Worm (Caenorhabditis elegans) whole organism, L3 larva: ENCODE measurements around the gene ZK896.1.

Experiments used
- R02D3.7 ChIP-seq: fragments of 150-350 bp; optimal IDR thresholded peaks from 2 replicates; lab custom pipeline; 2014; ENCODE audit warnings: missing biosample characterization, missing genetic modification characterization
- ZK546.5 ChIP-seq: sonication (generic microtip); optimal IDR thresholded peaks from 2 replicates; lab custom pipeline; 2017; ENCODE audit warnings: missing biosample characterization, missing genetic modification characterization
- ama-1 ChIP-seq: fragments of 150-350 bp; optimal IDR thresholded peaks from 2 replicates; lab custom pipeline; 2018
- ceh-28 ChIP-seq: fragments of 150-350 bp; optimal IDR thresholded peaks from 2 replicates; lab custom pipeline; 2014; ENCODE audit warnings: missing biosample characterization, missing genetic modification reagents, missing genetic modification characterization
- ceh-82 ChIP-seq: fragments of 150-350 bp; optimal IDR thresholded peaks from 2 replicates; lab custom pipeline; 2014; ENCODE audit warnings: missing biosample characterization, missing genetic modification characterization
- ceh-9 ChIP-seq: sonication (generic microtip); optimal IDR thresholded peaks from 2 replicates; lab custom pipeline; 2018; ENCODE audit warnings: missing biosample characterization, missing genetic modification characterization
- daf-12 ChIP-seq: fragments of 150-350 bp; optimal IDR thresholded peaks from 2 replicates; lab custom pipeline; 2014; ENCODE audit warnings: missing biosample characterization, missing genetic modification reagents, missing genetic modification characterization
- egl-5 ChIP-seq: fragments of 150-350 bp; optimal IDR thresholded peaks from 2 replicates; lab custom pipeline; 2017; ENCODE audit warnings: missing biosample characterization, missing genetic modification reagents, missing genetic modification characterization, inconsistent platforms
- elt-1 ChIP-seq: fragments of 150-350 bp; optimal IDR thresholded peaks from 2 replicates; lab custom pipeline; 2014; ENCODE audit warnings: missing biosample characterization, missing genetic modification characterization
- elt-2 ChIP-seq: sonication (generic microtip); optimal IDR thresholded peaks from 2 replicates; lab custom pipeline; 2016; ENCODE audit warnings: missing genetic modification reagents, mild to moderate bottlenecking, missing genetic modification characterization, missing compliant biosample characterization
- elt-3 ChIP-seq, 3 experiments: fragments of 150-350 bp in 1 of 3; sonication (generic microtip) in 2 of 3; optimal IDR thresholded peaks; 2 replicates in 2 of 3; 4 replicates in 1 of 3; lab custom pipeline; 2014 to 2017; ENCODE audit warnings: missing biosample characterization in 3 of 3, missing genetic modification characterization in 3 of 3
- eor-1 ChIP-seq, 2 experiments: fragments of 150-350 bp; optimal IDR thresholded peaks; 2 replicates each; lab custom pipeline; 2014 to 2018; ENCODE audit warnings: missing biosample characterization in 2 of 2, missing genetic modification characterization in 2 of 2
- fkh-10 ChIP-seq: sonication (generic microtip); optimal IDR thresholded peaks from 2 replicates; lab custom pipeline; 2017; ENCODE audit warnings: missing biosample characterization, missing genetic modification reagents, missing genetic modification characterization
- fkh-2 ChIP-seq: fragments of 150-350 bp; optimal IDR thresholded peaks from 2 replicates; lab custom pipeline; 2014; ENCODE audit warnings: missing biosample characterization, missing genetic modification reagents, missing genetic modification characterization
- hmg-11 ChIP-seq: sonication (generic microtip); optimal IDR thresholded peaks from 2 replicates; lab custom pipeline; 2016; ENCODE audit warnings: missing genetic modification characterization, missing compliant biosample characterization
- jun-1 ChIP-seq: fragments of 150-350 bp; optimal IDR thresholded peaks from 2 replicates; lab custom pipeline; 2014; ENCODE audit warnings: missing biosample characterization, missing genetic modification reagents, missing genetic modification characterization
- lsy-12 ChIP-seq: sonication (generic microtip); optimal IDR thresholded peaks from 2 replicates; lab custom pipeline; 2016; ENCODE audit warnings: mild to moderate bottlenecking, missing genetic modification characterization, missing compliant biosample characterization
- mdl-1 ChIP-seq: fragments of 150-350 bp; optimal IDR thresholded peaks from 2 replicates; lab custom pipeline; 2014; ENCODE audit warnings: missing biosample characterization, missing genetic modification characterization
- mml-1 ChIP-seq: fragments of 150-350 bp; sonication (generic microtip); optimal IDR thresholded peaks from 3 replicates; lab custom pipeline; 2014; ENCODE audit warnings: missing biosample characterization, missing genetic modification characterization
- nhr-11 ChIP-seq: fragments of 150-350 bp; optimal IDR thresholded peaks from 2 replicates; lab custom pipeline; 2014; ENCODE audit warnings: missing biosample characterization, missing genetic modification characterization
- nhr-12 ChIP-seq: fragments of 150-350 bp; optimal IDR thresholded peaks from 2 replicates; lab custom pipeline; 2014; ENCODE audit warnings: missing biosample characterization, missing genetic modification characterization
- nhr-23 ChIP-seq: fragments of 150-350 bp; optimal IDR thresholded peaks from 2 replicates; lab custom pipeline; 2014; ENCODE audit warnings: missing biosample characterization, missing genetic modification reagents, missing genetic modification characterization
- nhr-237 ChIP-seq: fragments of 150-350 bp; optimal IDR thresholded peaks from 2 replicates; lab custom pipeline; 2014; ENCODE audit warnings: missing biosample characterization, missing genetic modification characterization
- nhr-28 ChIP-seq: fragments of 150-350 bp; optimal IDR thresholded peaks from 2 replicates; lab custom pipeline; 2014; ENCODE audit warnings: missing biosample characterization, missing genetic modification characterization
- nhr-43 ChIP-seq: sonication (generic microtip); optimal IDR thresholded peaks from 2 replicates; lab custom pipeline; 2016; ENCODE audit warnings: mild to moderate bottlenecking, missing genetic modification characterization, missing compliant biosample characterization; ENCODE audit not compliant: poor library complexity, severe bottlenecking
- nhr-76 ChIP-seq: fragments of 150-350 bp; sonication (generic microtip); optimal IDR thresholded peaks from 5 replicates; lab custom pipeline; 2014; ENCODE audit warnings: missing biosample characterization, missing genetic modification characterization
- pqm-1 ChIP-seq: fragments of 150-350 bp; optimal IDR thresholded peaks from 2 replicates; lab custom pipeline; 2017; ENCODE audit warnings: missing biosample characterization, missing genetic modification characterization, inconsistent platforms
- skn-1 ChIP-seq: fragments of 150-350 bp; optimal IDR thresholded peaks from 2 replicates; lab custom pipeline; 2014; ENCODE audit warnings: missing biosample characterization, missing genetic modification characterization
- snpc-4 ChIP-seq: fragments of 150-350 bp; optimal IDR thresholded peaks from 2 replicates; lab custom pipeline; 2014; ENCODE audit warnings: missing biosample characterization, missing genetic modification characterization
- tbx-2 ChIP-seq: sonication (generic microtip); optimal IDR thresholded peaks from 2 replicates; lab custom pipeline; 2016; ENCODE audit warnings: mild to moderate bottlenecking, missing genetic modification characterization, missing compliant biosample characterization
- unc-39 ChIP-seq: sonication (generic microtip); optimal IDR thresholded peaks from 4 replicates; lab custom pipeline; 2017; ENCODE audit warnings: missing biosample characterization, missing genetic modification characterization
- zag-1 ChIP-seq: fragments of 150-350 bp; optimal IDR thresholded peaks from 2 replicates; lab custom pipeline; 2014; ENCODE audit warnings: missing biosample characterization, missing genetic modification characterization
- ztf-11 ChIP-seq: fragments of 150-350 bp; optimal IDR thresholded peaks from 2 replicates; lab custom pipeline; 2014; ENCODE audit warnings: missing biosample characterization, missing genetic modification characterization
- ztf-4 ChIP-seq: fragments of 150-350 bp; optimal IDR thresholded peaks from 2 replicates; lab custom pipeline; 2014; ENCODE audit warnings: missing biosample characterization, missing genetic modification characterization

ZK896.1 gene

ce11 chrIV:12911990-12912389 is 36.8 kb upstream of the ZK896.1 start, which contains the start of gene K08D8.5:
K08D8.5 (minus strand) TSS chrIV:12912129.
- TF ChIP-seq elt-2 (tag; lab: Kevin White, UChicago) (peak; percentile 72), hmg-11 (tag; lab: Kevin White, UChicago) (no peak), pqm-1 (tag; lab: Kevin White, UChicago) (peak; percentile 51)
- TF ChIP-seq, all 47 proteins: peak for 2

ce11 chrIV:12909871-12910270 is 34.7 kb upstream of the ZK896.1 start, which contains the start of gene K08D8.4:
K08D8.4 (minus strand) TSS chrIV:12909998.
- TF ChIP-seq egl-5 (tag; lab: Kevin White, UChicago): no peak
- no peak for TF ChIP-seq zag-1 (tag; lab: Kevin White, UChicago)
- TF ChIP-seq nhr-237 (tag; lab: Kevin White, UChicago): no peak
- no peak for TF ChIP-seq snpc-4 (tag; lab: Kevin White, UChicago)
- TF ChIP-seq ama-1 (lab: Kevin White, UChicago): no peak
- TF ChIP-seq elt-2 (tag; lab: Kevin White, UChicago): peak; percentile 78
- no peak for TF ChIP-seq elt-1 (tag; lab: Kevin White, UChicago)
- no peak for TF ChIP-seq elt-3 (tag; optimal IDR thresholded peaks at IDR 0.05; lab: Kevin White, UChicago)
- TF ChIP-seq ceh-9: no peak
- peak; percentile 73 for TF ChIP-seq pqm-1 (tag; lab: Kevin White, UChicago)
- TF ChIP-seq nhr-23 (tag; lab: Kevin White, UChicago): no peak
- no peak for TF ChIP-seq nhr-12 (tag; lab: Kevin White, UChicago)
- TF ChIP-seq lsy-12 (tag; lab: Kevin White, UChicago): no peak

DNA sequence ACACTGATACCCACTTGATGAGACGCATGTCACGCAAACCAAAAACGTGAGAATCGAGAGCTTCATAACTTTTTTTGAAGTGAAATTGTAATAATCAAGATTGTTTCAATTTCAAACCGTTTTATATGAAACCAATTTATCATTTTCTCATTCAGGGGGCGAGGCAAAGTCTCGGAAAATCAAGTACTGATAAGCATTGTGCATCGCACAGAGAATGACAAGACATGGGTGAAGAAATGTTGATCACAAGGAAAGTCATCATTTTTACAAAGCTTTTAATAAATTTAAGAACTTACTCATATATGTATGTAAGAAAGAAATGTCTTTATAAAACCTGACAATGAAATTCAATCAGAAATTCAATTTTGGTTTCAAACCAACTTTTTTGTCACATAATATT is 31.4 kb upstream of the ZK896.1 start, which contains the start of gene K08D8.3:
TSS of gene K08D8.3 (minus strand) at position 131 of the 400 bp plus-strand sequence.
- TF ChIP-seq elt-2 (tag; lab: Kevin White, UChicago) (peak; percentile 80), eor-1 (tag; optimal IDR thresholded peaks at IDR 0.05; lab: Kevin White, UChicago) (no peak), fkh-2 (tag; lab: Kevin White, UChicago) (no peak), ztf-4 (no peak), skn-1 (peak; percentile 69), jun-1 (tag; lab: Kevin White, UChicago) (no peak), pqm-1 (tag; lab: Kevin White, UChicago) (peak; percentile 82), mml-1 (tag; lab: Kevin White, UChicago) (no peak), ceh-28 (no peak)

- TF ChIP-seq elt-2 (tag; lab: Kevin White, UChicago) (peak; percentile 64), ZK546.5 (tag; lab: Kevin White, UChicago) (no peak)
Measured at ce11 chrIV:12903687-12904086, 28.5 kb upstream of the ZK896.1 start.

ce11 chrIV:12902430-12903110 is 27.4 kb upstream of the ZK896.1 start, which contains the start of gene K08D8.2:
K08D8.2 (plus strand) TSS chrIV:12903060.
- TF ChIP-seq ceh-82 (tag; lab: Kevin White, UChicago) (no peak), mdl-1 (tag; lab: Kevin White, UChicago) (no peak), elt-2 (tag; lab: Kevin White, UChicago) (peak; percentile 61)
- TF ChIP-seq, all 47 proteins: peak for 1

DNA sequence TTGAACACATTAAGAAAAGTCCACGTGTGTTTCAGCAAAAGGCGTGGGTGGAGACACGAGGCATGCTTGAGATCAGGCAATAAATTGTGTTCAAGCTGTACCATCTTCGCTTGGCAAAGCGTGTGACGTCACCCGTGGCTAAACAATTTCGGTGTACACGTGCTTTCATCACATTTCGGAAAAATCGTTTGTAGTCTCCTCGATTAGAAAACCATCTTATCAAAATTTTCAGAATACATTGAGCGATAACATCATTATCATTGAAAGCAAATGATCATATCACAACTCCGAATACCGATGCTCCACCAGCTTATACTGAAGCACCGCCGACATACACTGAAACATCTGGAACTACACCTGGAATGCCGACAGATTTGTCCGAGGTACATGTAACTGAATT is 26.4 kb upstream of the ZK896.1 start:
- TF ChIP-seq daf-12 (tag; lab: Kevin White, UChicago): no peak
- no peak for TF ChIP-seq fkh-10 (GFP tag; lab: Kevin White, UChicago)
- peak; percentile 86 for TF ChIP-seq elt-2 (tag; lab: Kevin White, UChicago)
- no peak for TF ChIP-seq nhr-11
- no peak for TF ChIP-seq eor-1 (tag; optimal IDR thresholded peaks at IDR 0.05; lab: Kevin White, UChicago)
- peak; percentile 50 for TF ChIP-seq jun-1 (tag; lab: Kevin White, UChicago)
- peak; percentile 51 for TF ChIP-seq pqm-1 (tag; lab: Kevin White, UChicago)
- TF ChIP-seq nhr-23 (tag; lab: Kevin White, UChicago): no peak
- no peak for TF ChIP-seq ceh-82 (tag; lab: Kevin White, UChicago)

DNA sequence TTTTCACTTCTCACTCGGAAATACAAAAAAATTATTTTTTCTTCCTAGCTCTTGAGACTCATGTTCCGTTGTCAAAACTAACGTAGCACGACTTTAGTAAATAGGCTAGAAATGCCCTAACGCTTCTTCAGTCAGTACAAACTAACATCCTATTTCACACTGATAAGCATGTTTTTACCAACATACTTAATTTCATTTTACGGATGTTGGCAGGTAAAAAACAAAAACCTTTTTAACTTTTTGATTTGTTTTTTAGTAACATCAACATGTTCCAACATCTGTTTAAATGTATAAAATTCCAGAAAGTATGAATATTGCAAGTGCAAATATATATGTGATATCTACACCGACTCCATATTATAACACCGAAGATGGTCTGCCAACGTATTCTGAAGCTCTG is 25.1 kb upstream of the ZK896.1 start, which contains the start of gene K08D8.10:
TSS of gene K08D8.10 (plus strand) at position 301 of the 400 bp plus-strand sequence.
- no peak for TF ChIP-seq nhr-43 (tag; lab: Kevin White, UChicago)
- TF ChIP-seq unc-39 (tag; lab: Kevin White, UChicago): no peak
- TF ChIP-seq snpc-4 (tag; lab: Kevin White, UChicago): no peak
- no peak for TF ChIP-seq nhr-76 (tag; lab: Kevin White, UChicago)
- TF ChIP-seq nhr-12 (tag; lab: Kevin White, UChicago): no peak
- TF ChIP-seq ztf-11: no peak
- TF ChIP-seq tbx-2 (tag; lab: Kevin White, UChicago): no peak
- TF ChIP-seq R02D3.7 (tag; lab: Kevin White, UChicago): no peak
- TF ChIP-seq mdl-1 (tag; lab: Kevin White, UChicago): no peak
- no peak for TF ChIP-seq ZK546.5 (tag; lab: Kevin White, UChicago)
- TF ChIP-seq nhr-28 (tag; lab: Kevin White, UChicago): no peak
- TF ChIP-seq ceh-9: no peak
